Worm (Caenorhabditis elegans) whole organism, late embryonic: ENCODE measurements around the gene sdz-7.

Experiments
- C08G9.2 ChIP-seq: sonication (generic microtip); optimal IDR thresholded peaks from 2 replicates; lab custom pipeline; 2016; ENCODE audit warnings: mild to moderate bottlenecking, missing genetic modification characterization, moderate library complexity, missing compliant biosample characterization
- K02D7.2 ChIP-seq: sonication (generic microtip); optimal IDR thresholded peaks from 2 replicates; lab custom pipeline; 2017; ENCODE audit warnings: mild to moderate bottlenecking, missing genetic modification characterization, missing compliant biosample characterization
- K09A11.1 ChIP-seq: sonication (generic microtip); optimal IDR thresholded peaks from 2 replicates; lab custom pipeline; 2017; ENCODE audit warnings: antibody characterized with exemption, mild to moderate bottlenecking, missing genetic modification characterization, missing compliant biosample characterization; ENCODE audit not compliant: insufficient read depth
- ceh-2 ChIP-seq: sonication (generic microtip); optimal IDR thresholded peaks from 2 replicates; lab custom pipeline; 2016; ENCODE audit warnings: missing genotype, missing genetic modification characterization, missing compliant biosample characterization
- ceh-31 ChIP-seq: sonication (generic microtip); optimal IDR thresholded peaks from 2 replicates; lab custom pipeline; 2016; ENCODE audit warnings: missing genetic modification characterization, missing compliant biosample characterization
- ceh-34 ChIP-seq: sonication (generic microtip); optimal IDR thresholded peaks from 2 replicates; lab custom pipeline; 2016; ENCODE audit warnings: mild to moderate bottlenecking, missing genetic modification characterization, missing compliant biosample characterization
- ceh-6 ChIP-seq: fragments of 200-800 bp; sonication (Bioruptor generic); optimal IDR thresholded peaks from 2 replicates; lab custom pipeline; 2018; ENCODE audit warnings: mild to moderate bottlenecking, missing genetic modification characterization, missing compliant biosample characterization
- dve-1 ChIP-seq: sonication (generic microtip); optimal IDR thresholded peaks from 2 replicates; lab custom pipeline; 2017; ENCODE audit warnings: antibody characterized with exemption, mild to moderate bottlenecking, missing genetic modification characterization, missing compliant biosample characterization
- elt-2 ChIP-seq: sonication (generic microtip); optimal IDR thresholded peaks from 2 replicates; lab custom pipeline; 2016; ENCODE audit warnings: missing genetic modification reagents, missing genetic modification characterization, missing compliant biosample characterization
- ets-4 ChIP-seq: sonication (generic microtip); optimal IDR thresholded peaks from 2 replicates; lab custom pipeline; 2016; ENCODE audit warnings: missing genetic modification characterization, missing compliant biosample characterization
- eyg-1 ChIP-seq: sonication (generic microtip); optimal IDR thresholded peaks from 2 replicates; lab custom pipeline; 2016; ENCODE audit warnings: missing genotype, missing genetic modification characterization, missing compliant biosample characterization
- gmeb-2 ChIP-seq: sonication (generic microtip); optimal IDR thresholded peaks from 2 replicates; lab custom pipeline; 2016; ENCODE audit warnings: missing genetic modification characterization, inconsistent platforms, missing compliant biosample characterization
- hlh-13 ChIP-seq: fragments of 200-800 bp; sonication (Bioruptor generic); optimal IDR thresholded peaks from 2 replicates; lab custom pipeline; 2018; ENCODE audit warnings: mild to moderate bottlenecking, missing genetic modification characterization, missing compliant biosample characterization
- hlh-30 ChIP-seq: sonication (generic microtip); optimal IDR thresholded peaks from 2 replicates; lab custom pipeline; 2017; ENCODE audit warnings: antibody characterized with exemption, missing genetic modification characterization, missing compliant biosample characterization; ENCODE audit not compliant: insufficient read depth
- hlh-6 ChIP-seq: sonication (generic microtip); optimal IDR thresholded peaks from 2 replicates; lab custom pipeline; 2016; ENCODE audit warnings: missing genotype, missing genetic modification characterization, missing compliant biosample characterization
- lin-11 ChIP-seq: fragments of 200-800 bp; sonication (Bioruptor generic); optimal IDR thresholded peaks from 2 replicates; lab custom pipeline; 2018; ENCODE audit warnings: mild to moderate bottlenecking, missing genetic modification characterization, missing compliant biosample characterization
- madf-2 ChIP-seq: sonication (generic microtip); optimal IDR thresholded peaks from 2 replicates; lab custom pipeline; 2017; ENCODE audit warnings: missing genetic modification characterization, missing compliant biosample characterization
- mec-3 ChIP-seq: sonication (generic microtip); optimal IDR thresholded peaks from 2 replicates; lab custom pipeline; 2016; ENCODE audit warnings: borderline replicate concordance, missing genetic modification characterization, missing compliant biosample characterization
- nhr-11 ChIP-seq: fragments of 150-350 bp; optimal IDR thresholded peaks from 2 replicates; lab custom pipeline; 2014; ENCODE audit warnings: missing biosample characterization, missing genetic modification characterization
- npax-4 ChIP-seq: sonication (generic microtip); optimal IDR thresholded peaks from 2 replicates; lab custom pipeline; 2016; ENCODE audit warnings: missing genetic modification characterization, missing compliant biosample characterization
- pat-9 ChIP-seq: fragments of 200-800 bp; sonication (Bioruptor generic); optimal IDR thresholded peaks from 2 replicates; lab custom pipeline; 2018; ENCODE audit warnings: mild to moderate bottlenecking, missing genetic modification characterization, moderate library complexity, missing compliant biosample characterization
- pha-2 ChIP-seq: sonication (generic microtip); optimal IDR thresholded peaks from 2 replicates; lab custom pipeline; 2017; ENCODE audit warnings: mild to moderate bottlenecking, missing genetic modification characterization, missing compliant biosample characterization
- pha-4 ChIP-seq: fragments of 150-350 bp; optimal IDR thresholded peaks from 2 replicates; lab custom pipeline; 2018; ENCODE audit warnings: missing biosample characterization, missing genetic modification reagents, missing genetic modification characterization
- rnt-1 ChIP-seq: sonication (generic microtip); optimal IDR thresholded peaks from 2 replicates; lab custom pipeline; 2016; ENCODE audit warnings: missing genetic modification characterization, missing compliant biosample characterization
- sdc-2 ChIP-seq: sonication (generic microtip); optimal IDR thresholded peaks from 2 replicates; lab custom pipeline; 2016; ENCODE audit warnings: missing genotype, missing genetic modification characterization, missing compliant biosample characterization
- sox-2 ChIP-seq: fragments of 200-800 bp; sonication (Bioruptor generic); IDR thresholded peaks from 2 replicates; pipeline ENCODE4 v1.3.6; 2022; ENCODE audit warnings: missing genetic modification reagents, missing genetic modification characterization, missing compliant biosample characterization
- syd-9 ChIP-seq: sonication (generic microtip); optimal IDR thresholded peaks from 2 replicates; lab custom pipeline; 2016; ENCODE audit warnings: mild to moderate bottlenecking, missing genetic modification characterization, moderate library complexity, missing compliant biosample characterization
- tbx-2 ChIP-seq: sonication (generic microtip); optimal IDR thresholded peaks from 2 replicates; lab custom pipeline; 2016; ENCODE audit warnings: missing genetic modification characterization, missing compliant biosample characterization
- tbx-7 ChIP-seq: sonication (generic microtip); optimal IDR thresholded peaks from 2 replicates; lab custom pipeline; 2016; ENCODE audit warnings: missing genotype, missing genetic modification characterization, missing compliant biosample characterization
- unc-3 ChIP-seq, 2 experiments: fragments of 200-800 bp in 1 of 2; sonication (Bioruptor generic) in 1 of 2; sonication (generic microtip) in 1 of 2; conservative IDR thresholded peaks in 1 of 2; optimal IDR thresholded peaks in 1 of 2; 2 replicates each; pipeline versions ENCODE4 v1.3.6 to Lab custom; 2016 to 2022; ENCODE audit warnings: missing compliant biosample characterization in 2 of 2, missing genetic modification characterization in 2 of 2, missing genetic modification reagents in 1 of 2
- unc-42 ChIP-seq: sonication (generic microtip); optimal IDR thresholded peaks from 2 replicates; lab custom pipeline; 2016; ENCODE audit warnings: missing genotype, missing genetic modification characterization, missing compliant biosample characterization
- unc-55 ChIP-seq: sonication (generic microtip); optimal IDR thresholded peaks from 2 replicates; lab custom pipeline; 2017; ENCODE audit warnings: missing biosample characterization, missing genetic modification reagents, missing genetic modification characterization
- unc-86 ChIP-seq: sonication (generic microtip); optimal IDR thresholded peaks from 2 replicates; lab custom pipeline; 2016; ENCODE audit warnings: missing genetic modification characterization, missing compliant biosample characterization
- zip-5 ChIP-seq: sonication (generic microtip); optimal IDR thresholded peaks from 2 replicates; lab custom pipeline; 2016; ENCODE audit warnings: missing genetic modification characterization, missing compliant biosample characterization

sdz-7 gene

ce11 chrII:3835915-3836314 is 41.9 kb downstream of the sdz-7 start, which contains the start of gene oac-4:
Gene oac-4, minus strand, starts transcription at chrII:3836015.
- no peak for TF ChIP-seq hlh-13 (GFP tag; lab: Kevin White, UChicago)
- no peak for TF ChIP-seq hlh-6 (tag; lab: Kevin White, UChicago)
- TF ChIP-seq zip-5, result no peak
- no peak for TF ChIP-seq eyg-1 (tag; lab: Kevin White, UChicago)
- TF ChIP-seq rnt-1 (tag; lab: Kevin White, UChicago), result no peak
- no peak for TF ChIP-seq mec-3 (tag; lab: Kevin White, UChicago)
- TF ChIP-seq K09A11.1, result no peak
- no peak for TF ChIP-seq pha-2 (tag; lab: Kevin White, UChicago)
- no peak for TF ChIP-seq sox-2 (GFP tag; lab: Robert Waterston, UW)
- TF ChIP-seq ets-4 (tag; lab: Kevin White, UChicago), result no peak
- TF ChIP-seq sdc-2 (tag; lab: Kevin White, UChicago), result no peak
- TF ChIP-seq gmeb-2 (tag; lab: Kevin White, UChicago), result no peak
- TF ChIP-seq hlh-30, result no peak
- TF ChIP-seq dve-1 (tag; lab: Kevin White, UChicago), result no peak
- TF ChIP-seq tbx-7, result no peak
- no peak for TF ChIP-seq ceh-6 (GFP tag; lab: Kevin White, UChicago)
- no peak for TF ChIP-seq K02D7.2
- TF ChIP-seq madf-2 (tag; lab: Kevin White, UChicago), result no peak
- TF ChIP-seq npax-4 (tag; lab: Kevin White, UChicago), result no peak

ce11 chrII:3832383-3832782 is 45.4 kb downstream of the sdz-7 start, which contains the start of gene F54D10.9:
Gene F54D10.9, minus strand, starts transcription at chrII:3832483.
- no peak for TF ChIP-seq syd-9 (tag; lab: Kevin White, UChicago)
- TF ChIP-seq tbx-2 (tag; lab: Kevin White, UChicago), result no peak
- no peak for TF ChIP-seq rnt-1 (tag; lab: Kevin White, UChicago)
- TF ChIP-seq elt-2, result no peak
- TF ChIP-seq sdc-2 (tag; lab: Kevin White, UChicago), result no peak
- TF ChIP-seq ceh-34 (tag; lab: Kevin White, UChicago), result no peak
- no peak for TF ChIP-seq lin-11
- TF ChIP-seq unc-3 (GFP tag; conservative IDR thresholded peaks at IDR 0.05; lab: Robert Waterston, UW), result no peak
- TF ChIP-seq unc-3 (tag; optimal IDR thresholded peaks at IDR 0.05; lab: Kevin White, UChicago), result no peak
- no peak for TF ChIP-seq madf-2 (tag; lab: Kevin White, UChicago)
- TF ChIP-seq ceh-31 (tag; lab: Kevin White, UChicago), result no peak

ce11 chrII:3829623-3830022 is 48.2 kb downstream of the sdz-7 start:
- TF ChIP-seq pat-9 (tag; lab: Kevin White, UChicago) (no peak), ceh-2 (tag; lab: Kevin White, UChicago) (no peak), unc-42 (no peak), unc-86 (tag; lab: Kevin White, UChicago) (no peak), pha-4 (tag; lab: Kevin White, UChicago) (no peak), C08G9.2 (tag; lab: Kevin White, UChicago) (no peak), K09A11.1 (no peak)

ce11 chrII:3827801-3828200 is 50.0 kb downstream of the sdz-7 start, which contains the start of gene F54D10.8:
Gene F54D10.8, minus strand, starts transcription at chrII:3827901.
- TF ChIP-seq mec-3 (tag; lab: Kevin White, UChicago) (no peak), nhr-11 (tag; lab: Kevin White, UChicago) (no peak), unc-55 (GFP tag; lab: Kevin White, UChicago) (no peak)
